Fruit fly (Drosophila melanogaster): Measurements from ENCODE around the gene CG5555.
A peak's percentile ranks its signal among the peaks of the same experiment; 100 is the strongest.

The CG5555 gene

dm6 chr3R:19226137-19226873, 46.0 kb upstream of the CG5555 start, which contains the start of gene vib (continued):
- TF ChIP-seq Atf3 (GFP tag; optimal IDR thresholded peaks at IDR 0.05) (no peak), CG10321 (GFP tag; IDR thresholded peaks at IDR 0.05) (no peak), CG9609 (GFP tag; optimal IDR thresholded peaks at IDR 0.05) (no peak), ATbp (GFP tag; optimal IDR thresholded peaks at IDR 0.05) (peak; percentile 1), CG15514 (GFP tag; optimal IDR thresholded peaks at IDR 0.05) (peak; percentile 96), salm (tag; optimal IDR thresholded peaks at IDR 0.05) (no peak), Myb (GFP tag; optimal IDR thresholded peaks at IDR 0.05) (peak; percentile 20), Jarid2 (GFP tag; optimal IDR thresholded peaks at IDR 0.05) (no peak), CG14710 (tag; optimal IDR thresholded peaks at IDR 0.05) (peak; percentile 68), inv (GFP tag; IDR thresholded peaks at IDR 0.05; ENCODE audit: partially characterized antibody) (peak; percentile 87), zfh2 (GFP tag; optimal IDR thresholded peaks at IDR 0.05) (peak; percentile 30), CG16863 (GFP tag; optimal IDR thresholded peaks at IDR 0.05) (peak; percentile 18), CG17912 (GFP tag; optimal IDR thresholded peaks at IDR 0.05) (no peak), HmgZ (tag; optimal IDR thresholded peaks at IDR 0.05) (peak; percentile 69), Optix (GFP tag; IDR thresholded peaks at IDR 0.05) (no peak; the same call in 2 of the 3 replicates), Dref (GFP tag; IDR thresholded peaks at IDR 0.05) (peak; percentile 100), toy (GFP tag; IDR thresholded peaks at IDR 0.05) (no peak), CG3281 (GFP tag; optimal IDR thresholded peaks at IDR 0.05) (peak; percentile 42), Aef1 (GFP tag; IDR thresholded peaks at IDR 0.05) (no peak), dysf (GFP tag; IDR thresholded peaks at IDR 0.05) (peak; percentile 32; the same call in 1 of the 3 replicates), psq (GFP tag; optimal IDR thresholded peaks at IDR 0.05) (no peak), Hr39 (optimal IDR thresholded peaks at IDR 0.05) (no peak), CG32532 (GFP tag; IDR thresholded peaks at IDR 0.05) (peak; percentile 76), HHEX (GFP tag; optimal IDR thresholded peaks at IDR 0.05) (peak; percentile 57), Camta (GFP tag; optimal IDR thresholded peaks at IDR 0.05) (no peak), CG2129 (GFP tag; IDR thresholded peaks at IDR 0.05; ENCODE audit: partially characterized antibody) (peak; percentile 35; the same call in 1 of the 2 replicates), CG8290 (GFP tag; optimal IDR thresholded peaks at IDR 0.05) (peak; percentile 27), CG8290 (tag; optimal IDR thresholded peaks at IDR 0.05) (no peak), Ravus (GFP tag; IDR thresholded peaks at IDR 0.05) (no peak), abd-A (tag; optimal IDR thresholded peaks at IDR 0.05) (no peak), cad (GFP tag; optimal IDR thresholded peaks at IDR 0.05) (no peak), CG11723 (GFP tag; optimal IDR thresholded peaks at IDR 0.05) (no peak), Elba2 (GFP tag; optimal IDR thresholded peaks at IDR 0.05) (peak; percentile 94), Antp (GFP tag; optimal IDR thresholded peaks at IDR 0.05) (no peak), al (GFP tag; IDR thresholded peaks at IDR 0.05) (peak; percentile 28; the same call in 1 of the 2 replicates), CG14014 (GFP tag; IDR thresholded peaks at IDR 0.05) (peak; percentile 21; the same call in 1 of the 2 replicates), Pdp1 (GFP tag; optimal IDR thresholded peaks at IDR 0.05) (peak; percentile 5 to 26), slbo (GFP tag; IDR thresholded peaks at IDR 0.05) (peak; percentile 64), Nf-YC (tag; optimal IDR thresholded peaks at IDR 0.05) (no peak), CG13624 (GFP tag; optimal IDR thresholded peaks at IDR 0.05) (peak; percentile 14), ken (GFP tag; IDR thresholded peaks at IDR 0.05) (0 out of 3 replicates have a peak, but pooled peaks have one; percentile 27), MTF-1 (GFP tag; optimal IDR thresholded peaks at IDR 0.05; ENCODE audit: borderline replicate concordance) (peak; percentile 16), CG15601 (tag; optimal IDR thresholded peaks at IDR 0.05) (peak; percentile 54), CG3847 (GFP tag; IDR thresholded peaks at IDR 0.05) (peak; percentile 59), Hmr (GFP tag; optimal IDR thresholded peaks at IDR 0.05) (peak; percentile 72), pnt (GFP tag; optimal IDR thresholded peaks at IDR 0.05) (no peak), CG6765 (GFP tag; optimal IDR thresholded peaks at IDR 0.05) (peak; percentile 61), lab (GFP tag; optimal IDR thresholded peaks at IDR 0.05) (peak; percentile 83), CG4820 (GFP tag; optimal IDR thresholded peaks at IDR 0.05) (peak; percentile 23), Sox102F (GFP tag; optimal IDR thresholded peaks at IDR 0.05) (peak; percentile 43)
